Fruit fly (Drosophila melanogaster) whole organism: Measurements from ENCODE around the gene Etl1.

Experiments used
- CG8478 ChIP-seq: fragments of >200 bp; optimal IDR thresholded peaks from 2 replicates; lab custom pipeline; 2018; ENCODE audit warnings: inconsistent platforms
- psq ChIP-seq: fragments of >200 bp; optimal IDR thresholded peaks from 2 replicates; lab custom pipeline; 2017

- TF ChIP-seq psq (lab: Kevin White, UChicago) (no peak), CG8478 (no peak)
Observed at dm6 chr2L:9949178-9950062, 37.0 kb upstream of the Etl1 start.
